Fruit fly (Drosophila melanogaster) whole organism, prepupa: Measurements from ENCODE around the gene CG3104.

ENCODE experiments used
- CG10669 ChIP-seq: fragments of 200-800 bp; sonication (Bioruptor generic); optimal IDR thresholded peaks from 3 replicates; lab custom pipeline; 2018; ENCODE audit warnings: missing biosample characterization, mild to moderate bottlenecking, missing genetic modification characterization, moderate library complexity
- CG3919 ChIP-seq: fragments of 200-800 bp; sonication (Bioruptor generic); optimal IDR thresholded peaks from 3 replicates; lab custom pipeline; 2016; ENCODE audit warnings: missing biosample characterization, missing genetic modification characterization
- CG4318 ChIP-seq: fragments of 200-800 bp; sonication (Bioruptor generic); optimal IDR thresholded peaks from 3 replicates; lab custom pipeline; 2017; ENCODE audit warnings: missing biosample characterization, mild to moderate bottlenecking, missing genetic modification characterization
- CG8632 ChIP-seq: fragments of 200-800 bp; sonication (Bioruptor generic); optimal IDR thresholded peaks from 3 replicates; lab custom pipeline; 2016; ENCODE audit warnings: missing biosample characterization, missing genetic modification characterization
- Lpt ChIP-seq: fragments of 200-800 bp; sonication (Bioruptor generic); optimal IDR thresholded peaks from 3 replicates; lab custom pipeline; 2016; ENCODE audit warnings: missing biosample characterization, missing genetic modification characterization
- OdsH ChIP-seq: fragments of 200-800 bp; sonication (Bioruptor generic); optimal IDR thresholded peaks from 3 replicates; lab custom pipeline; 2016; ENCODE audit warnings: missing biosample characterization, missing genetic modification characterization
- Sox102F ChIP-seq: fragments of 200-800 bp; sonication (Bioruptor generic); optimal IDR thresholded peaks from 2 replicates; lab custom pipeline; 2016; ENCODE audit warnings: missing biosample characterization, mild to moderate bottlenecking, missing genetic modification characterization
- spab ChIP-seq: fragments of 200-800 bp; sonication (Bioruptor generic); optimal IDR thresholded peaks from 2 replicates; lab custom pipeline; 2017; ENCODE audit warnings: missing biosample characterization, mild to moderate bottlenecking, missing genetic modification characterization, missing genetic modification reagents

DNA sequence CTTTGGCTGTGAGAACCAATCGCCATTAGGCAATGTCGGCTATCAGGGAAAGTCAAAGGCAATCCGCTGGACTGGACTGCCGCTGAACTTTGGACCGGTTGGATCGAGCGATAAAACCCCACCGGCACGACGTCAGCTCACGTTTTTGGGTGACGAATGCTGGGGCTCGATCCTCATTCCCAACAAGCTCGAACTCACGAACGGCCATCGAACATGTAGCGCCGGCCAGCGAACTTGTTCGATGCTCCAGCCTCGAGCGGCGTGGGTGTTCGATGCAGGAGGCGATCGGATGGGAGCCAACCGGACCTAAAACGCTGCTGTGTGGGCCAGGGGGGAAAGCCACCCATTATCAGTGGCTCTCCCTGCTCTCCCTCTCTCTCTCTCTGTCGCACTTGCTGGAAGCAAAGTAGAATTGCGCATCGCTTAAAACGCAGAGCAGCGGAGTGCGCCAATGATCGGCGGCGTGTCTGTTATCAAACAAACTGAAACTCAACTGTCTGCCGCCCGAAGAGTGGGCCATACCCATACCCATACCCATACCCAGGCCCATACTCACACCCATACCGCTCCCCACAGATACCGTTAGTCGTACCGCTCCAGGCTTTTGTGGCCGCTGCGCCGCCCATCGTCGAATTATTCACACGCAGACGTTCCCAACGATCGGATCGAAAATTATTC lies 50.8 kb downstream of the CG3104 start, which contains the start of gene daw:
- TF ChIP-seq CG10669 (GFP tag; lab: Kevin White, UChicago) (peak; percentile 58), Sox102F (GFP tag; lab: Kevin White, UChicago) (peak; percentile 59), Lpt (GFP tag; lab: Kevin White, UChicago) (peak; percentile 6), CG8632 (GFP tag; lab: Kevin White, UChicago) (no peak), OdsH (GFP tag; lab: Kevin White, UChicago) (no peak), spab (GFP tag; lab: Kevin White, UChicago) (peak; percentile 73), CG4318 (GFP tag; lab: Kevin White, UChicago) (no peak), CG3919 (GFP tag; lab: Kevin White, UChicago) (peak; percentile 72)
